Worm (Caenorhabditis elegans) whole organism, early embryonic: Measurements from ENCODE around the gene twk-6.

Source experiments
- B0310.2 ChIP-seq: sonication (generic microtip); optimal IDR thresholded peaks from 2 replicates; lab custom pipeline; 2016; ENCODE audit warnings: mild to moderate bottlenecking, missing genetic modification characterization, missing compliant biosample characterization
- F13C5.2 ChIP-seq: sonication (generic microtip); optimal IDR thresholded peaks from 2 replicates; lab custom pipeline; 2017; ENCODE audit warnings: mild to moderate bottlenecking, missing genetic modification characterization, inconsistent platforms, missing compliant biosample characterization
- ama-1 ChIP-seq: fragments of 150-350 bp; optimal IDR thresholded peaks from 2 replicates; lab custom pipeline; 2014
- hmbx-1 ChIP-seq: sonication (generic microtip); optimal IDR thresholded peaks from 2 replicates; lab custom pipeline; 2016; ENCODE audit warnings: mild to moderate bottlenecking, missing genetic modification characterization, missing compliant biosample characterization
- hmg-4 ChIP-seq: fragments of 200-800 bp; sonication (Bioruptor generic); optimal IDR thresholded peaks from 2 replicates; lab custom pipeline; 2018; ENCODE audit warnings: mild to moderate bottlenecking, missing genetic modification characterization, missing compliant biosample characterization
- sea-1 ChIP-seq: fragments of 200-800 bp; sonication (Bioruptor generic); conservative IDR thresholded peaks from 2 replicates; pipeline ENCODE4 v1.3.6; 2022; ENCODE audit warnings: missing genetic modification characterization, missing compliant biosample characterization
- tbx-11 ChIP-seq: fragments of 200-800 bp; sonication (Bioruptor generic); IDR thresholded peaks from 2 replicates; pipeline ENCODE4 v1.3.6; 2022; ENCODE audit warnings: missing genetic modification characterization, missing compliant biosample characterization
- tra-4 ChIP-seq: sonication (generic microtip); optimal IDR thresholded peaks from 2 replicates; lab custom pipeline; 2017; ENCODE audit warnings: missing genetic modification characterization, missing compliant biosample characterization

- TF ChIP-seq ama-1 (lab: Kevin White, UChicago) (no peak), hmg-4 (GFP tag; lab: Kevin White, UChicago) (no peak), sea-1 (GFP tag; lab: Robert Waterston, UW) (no peak), B0310.2 (no peak), tra-4 (no peak), F13C5.2 (no peak), tbx-11 (GFP tag; lab: Robert Waterston, UW) (no peak), hmbx-1 (tag; lab: Kevin White, UChicago) (no peak)
Observed at ce11 chrIII:4740820-4741219, 1.9 kb upstream of the twk-6 start.
